Fruit fly (Drosophila melanogaster): ENCODE results near the gene Alg14.

Gene Alg14

DNA sequence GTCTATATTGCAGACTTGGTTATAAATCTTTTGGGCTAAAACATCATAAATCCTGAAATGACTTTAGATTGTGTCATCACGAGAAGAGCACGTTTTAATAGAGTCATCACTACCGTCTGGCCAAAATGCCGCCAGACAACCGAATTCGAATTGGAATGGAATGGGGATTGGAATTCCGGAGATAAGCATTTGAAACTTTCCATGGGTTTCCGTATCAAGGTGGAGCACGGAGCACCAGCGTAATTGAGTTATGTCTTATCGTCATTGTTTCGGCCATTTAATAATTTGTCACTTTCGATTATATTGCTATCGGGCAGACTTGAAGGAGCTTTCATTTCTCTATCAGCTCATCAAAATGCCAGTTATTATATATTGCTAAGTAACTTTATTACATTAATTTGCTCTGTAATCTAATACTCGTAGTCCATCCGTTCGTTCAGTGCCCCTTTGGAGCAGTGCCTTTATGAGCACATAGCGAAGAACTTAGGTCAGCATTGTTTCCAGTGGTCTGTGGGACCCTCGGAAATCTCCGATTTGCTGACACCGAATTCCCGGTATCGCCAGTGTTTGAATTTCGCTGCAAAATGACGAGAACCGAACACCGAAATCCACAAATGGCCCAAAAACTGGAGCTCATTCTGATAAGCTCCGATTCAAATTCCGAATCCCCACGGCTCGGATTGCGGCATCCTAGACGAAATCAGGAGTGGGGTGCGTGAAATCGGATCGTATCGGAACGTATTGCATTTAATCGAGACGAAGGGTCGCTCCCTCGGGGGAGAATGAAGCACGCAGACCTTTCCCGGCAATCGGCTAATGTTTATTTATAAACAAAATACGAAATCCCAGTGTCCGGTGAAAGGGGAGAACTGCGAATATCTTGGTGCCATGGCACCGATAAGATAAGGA, 28.3 kb downstream of the Alg14 start (continued):
- TF ChIP-seq klu (GFP tag; IDR thresholded peaks at IDR 0.05), result no peak
- no peak for TF ChIP-seq Dek (tag; optimal IDR thresholded peaks at IDR 0.05)
- no peak for TF ChIP-seq CG7556 (GFP tag; optimal IDR thresholded peaks at IDR 0.05)
- TF ChIP-seq dati (GFP tag; IDR thresholded peaks at IDR 0.05), result no peak
- TF ChIP-seq CG34376 (GFP tag; optimal IDR thresholded peaks at IDR 0.05), result peak; percentile 24
- TF ChIP-seq gt (GFP tag; IDR thresholded peaks at IDR 0.05), result no peak
- TF ChIP-seq YL-1 (GFP tag; optimal IDR thresholded peaks at IDR 0.05), result no peak
- TF ChIP-seq CG10267 (tag; optimal IDR thresholded peaks at IDR 0.05), result no peak
- TF ChIP-seq peb (GFP tag; IDR thresholded peaks at IDR 0.05), result no peak
- TF ChIP-seq CG11504 (tag; optimal IDR thresholded peaks at IDR 0.05), result no peak
- no peak for TF ChIP-seq trem (tag; optimal IDR thresholded peaks at IDR 0.05)
- TF ChIP-seq nau (GFP tag; optimal IDR thresholded peaks at IDR 0.05), result no peak
- TF ChIP-seq CG4854 (GFP tag; optimal IDR thresholded peaks at IDR 0.05), result no peak
- TF ChIP-seq Ada2b (GFP tag; IDR thresholded peaks at IDR 0.05), result no peak
- TF ChIP-seq sr (GFP tag; IDR thresholded peaks at IDR 0.05), result no peak
- TF ChIP-seq NC2β (GFP tag; optimal IDR thresholded peaks at IDR 0.05), result no peak
- TF ChIP-seq CG13624 (GFP tag; optimal IDR thresholded peaks at IDR 0.05), result no peak
- TF ChIP-seq B-H2 (GFP tag; optimal IDR thresholded peaks at IDR 0.05), result no peak
- TF ChIP-seq ind (GFP tag; optimal IDR thresholded peaks at IDR 0.05), result no peak
- no peak for TF ChIP-seq tin (GFP tag; optimal IDR thresholded peaks at IDR 0.05)
- TF ChIP-seq CG10959 (GFP tag; IDR thresholded peaks at IDR 0.05), result no peak
- no peak for TF ChIP-seq odd (GFP tag; optimal IDR thresholded peaks at IDR 0.05)
- no peak for TF ChIP-seq CG33213 (GFP tag; optimal IDR thresholded peaks at IDR 0.05)
- TF ChIP-seq Jarid2 (GFP tag; optimal IDR thresholded peaks at IDR 0.05), result no peak
- peak; percentile 40 for TF ChIP-seq cwo (GFP tag; optimal IDR thresholded peaks at IDR 0.05)
- no peak for TF ChIP-seq sob (GFP tag; IDR thresholded peaks at IDR 0.05)
- TF ChIP-seq CG2116 (GFP tag; optimal IDR thresholded peaks at IDR 0.05), result no peak
- no peak for TF ChIP-seq CG12942 (GFP tag; optimal IDR thresholded peaks at IDR 0.05)
- TF ChIP-seq Hr51 (GFP tag; optimal IDR thresholded peaks at IDR 0.05), result no peak
- TF ChIP-seq HLH54F (GFP tag; optimal IDR thresholded peaks at IDR 0.05), result no peak
- TF ChIP-seq Poxn (GFP tag; IDR thresholded peaks at IDR 0.05), result no peak
- no peak for TF ChIP-seq CG9876 (GFP tag; optimal IDR thresholded peaks at IDR 0.05)
- no peak for TF ChIP-seq CG16815 (GFP tag; optimal IDR thresholded peaks at IDR 0.05)
- peak; percentile 52 for TF ChIP-seq mirr (GFP tag; optimal IDR thresholded peaks at IDR 0.05)
- TF ChIP-seq grn (GFP tag; optimal IDR thresholded peaks at IDR 0.05), result peak; percentile 76
- no peak for TF ChIP-seq Lhr (GFP tag; optimal IDR thresholded peaks at IDR 0.05)
- no peak for TF ChIP-seq insv (GFP tag; optimal IDR thresholded peaks at IDR 0.05)
- peak; percentile 93 for TF ChIP-seq sd (tag; optimal IDR thresholded peaks at IDR 0.05)
- TF ChIP-seq CG2875 (GFP tag; optimal IDR thresholded peaks at IDR 0.05), result no peak
- TF ChIP-seq wek (GFP tag; optimal IDR thresholded peaks at IDR 0.05), result no peak
- TF ChIP-seq CG14860 (GFP tag; IDR thresholded peaks at IDR 0.05; ENCODE audit: partially characterized antibody), result no peak
- TF ChIP-seq exex (tag; optimal IDR thresholded peaks at IDR 0.05), result peak; percentile 94
- no peak for TF ChIP-seq CG3995 (GFP tag; optimal IDR thresholded peaks at IDR 0.05)
- TF ChIP-seq sug (tag; optimal IDR thresholded peaks at IDR 0.05), result peak; percentile 30
- peak; percentile 16 for TF ChIP-seq Ets65A (GFP tag)
- TF ChIP-seq Ptx1 (GFP tag; IDR thresholded peaks at IDR 0.05), result no peak
- no peak for TF ChIP-seq disco-r (GFP tag; optimal IDR thresholded peaks at IDR 0.05)
- no peak for TF ChIP-seq vnd (GFP tag; IDR thresholded peaks at IDR 0.05; ENCODE audit: partially characterized antibody)
- no peak for TF ChIP-seq CG15479 (GFP tag; optimal IDR thresholded peaks at IDR 0.05)
